Fruit fly (Drosophila melanogaster) whole organism, adult: ENCODE results near the gene CG9503.

Source experiments
- CG11617 ChIP-seq: fragments of 200-800 bp; sonication (Bioruptor generic); optimal IDR thresholded peaks from 2 replicates; lab custom pipeline; 2017; ENCODE audit warnings: mild to moderate bottlenecking, missing biosample characterization, missing genetic modification reagents, missing genetic modification characterization
- CG1620 ChIP-seq: fragments of 200-800 bp; sonication (Bioruptor generic); optimal IDR thresholded peaks from 2 replicates; lab custom pipeline; 2016; ENCODE audit warnings: missing biosample characterization, missing genetic modification characterization
- Hr96 ChIP-seq: fragments of 200-800 bp; sonication (Bioruptor generic); optimal IDR thresholded peaks from 2 replicates; lab custom pipeline; 2016; ENCODE audit warnings: missing biosample characterization, missing genetic modification characterization
- Mnt ChIP-seq: fragments of 200-800 bp; sonication (Bioruptor generic); optimal IDR thresholded peaks from 2 replicates; lab custom pipeline; 2016; ENCODE audit warnings: missing biosample characterization, mild to moderate bottlenecking, missing genetic modification characterization
- bab1 ChIP-seq: fragments of 200-800 bp; sonication (Bioruptor generic); optimal IDR thresholded peaks from 3 replicates; lab custom pipeline; 2019; ENCODE audit warnings: missing biosample characterization, mild to moderate bottlenecking, missing genetic modification characterization, moderate library complexity
- kay ChIP-seq: fragments of 200-800 bp; sonication (Bioruptor generic); peaks from one replicate; lab custom pipeline; 2016; ENCODE audit warnings: missing biosample characterization, missing genetic modification characterization, borderline replicate concordance

DNA sequence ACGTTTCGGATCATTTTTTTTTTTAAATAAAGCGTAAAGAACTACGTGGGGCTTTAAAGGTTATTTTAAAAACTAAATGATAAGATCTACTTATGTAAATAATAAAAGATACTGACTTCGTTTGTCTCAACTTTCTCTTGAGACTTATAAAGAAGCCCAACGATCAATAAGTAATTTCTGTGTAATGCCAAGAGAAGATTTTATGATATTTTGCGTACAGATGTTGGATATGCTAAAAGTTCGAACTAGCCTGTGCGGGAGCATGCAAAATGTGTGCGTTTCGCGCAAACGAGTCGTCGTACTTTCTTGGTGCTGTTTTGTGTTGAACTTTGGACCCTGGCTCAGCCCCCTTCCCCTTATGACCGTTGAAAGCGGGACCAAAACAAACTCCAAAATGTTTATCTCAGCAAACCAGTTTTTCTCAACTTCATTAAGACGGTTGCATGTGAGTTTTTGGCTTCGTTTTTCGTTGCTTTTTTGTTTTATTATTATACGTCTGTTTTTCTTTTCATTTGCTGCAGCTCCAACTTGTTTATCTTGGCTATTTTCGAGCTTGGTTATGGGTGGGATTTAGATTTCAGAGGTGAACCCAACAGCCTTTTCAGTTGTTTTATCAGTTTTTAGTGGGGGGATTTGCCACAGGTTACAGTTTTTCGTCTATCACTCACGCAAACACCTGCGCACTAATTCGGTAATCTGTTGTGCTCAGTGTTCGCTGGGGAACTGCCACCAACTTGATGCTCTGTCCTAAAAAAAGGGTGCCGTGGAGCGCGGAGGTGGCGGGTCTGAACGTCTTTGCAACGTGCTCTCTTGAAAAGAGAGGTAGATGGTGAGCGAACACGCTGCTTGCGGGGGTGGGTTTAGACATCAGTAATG, 29.8 kb upstream of the CG9503 start, which contains the start of gene pdgy:
- TF ChIP-seq CG1620 (no peak), Hr96 (GFP tag; lab: Kevin White, UChicago) (peak; percentile 34), CG11617 (GFP tag; lab: Kevin White, UChicago) (no peak), bab1 (GFP tag; lab: Kevin White, UChicago) (no peak), kay (GFP tag; lab: Kevin White, UChicago) (peak; percentile 13), Mnt (GFP tag; lab: Kevin White, UChicago) (no peak)
